Worm (Caenorhabditis elegans) whole organism, young adult: ENCODE measurements around the gene cpg-4.

Experiments used
- B0019.2 ChIP-seq: fragments of 200-800 bp; sonication (Bioruptor generic); conservative IDR thresholded peaks from 2 replicates; pipeline ENCODE4 v1.3.6; 2022; ENCODE audit warnings: missing genetic modification reagents, missing genetic modification characterization, missing compliant biosample characterization
- C17E4.6 ChIP-seq: fragments of 200-800 bp; sonication (Bioruptor generic); IDR thresholded peaks from 2 replicates; pipeline ENCODE4 v1.3.6; 2022; ENCODE audit warnings: missing genetic modification reagents, missing genetic modification characterization, missing compliant biosample characterization
- F23B12.7 ChIP-seq: sonication (generic microtip); optimal IDR thresholded peaks from 2 replicates; lab custom pipeline; 2017; ENCODE audit warnings: missing genetic modification characterization, mild to moderate bottlenecking, missing compliant biosample characterization, antibody characterized with exemption, moderate library complexity; ENCODE audit not compliant: insufficient read depth
- F57C9.4 ChIP-seq: sonication (generic microtip); optimal IDR thresholded peaks from 2 replicates; lab custom pipeline; 2017; ENCODE audit warnings: mild to moderate bottlenecking, missing genetic modification characterization, missing compliant biosample characterization
- K11D2.4 ChIP-seq: fragments of 200-800 bp; sonication (Bioruptor generic); IDR thresholded peaks from 2 replicates; pipeline ENCODE4 v1.3.6; 2022; ENCODE audit warnings: missing genetic modification reagents, missing genetic modification characterization, missing compliant biosample characterization
- T26A5.8 ChIP-seq: sonication (generic microtip); optimal IDR thresholded peaks from 2 replicates; lab custom pipeline; 2016; ENCODE audit warnings: missing genetic modification characterization, missing compliant biosample characterization
- Y53G8AR.9 ChIP-seq: fragments of 200-800 bp; sonication (Bioruptor generic); conservative IDR thresholded peaks from 2 replicates; pipeline ENCODE4 v1.3.6; 2022; ENCODE audit warnings: missing genetic modification reagents, missing genetic modification characterization, missing compliant biosample characterization
- ZK185.1 ChIP-seq: sonication (generic microtip); optimal IDR thresholded peaks from 2 replicates; lab custom pipeline; 2016; ENCODE audit warnings: mild to moderate bottlenecking, missing genetic modification characterization, missing compliant biosample characterization; ENCODE audit not compliant: poor library complexity, severe bottlenecking
- akir-1 ChIP-seq: fragments of 200-800 bp; sonication (Bioruptor generic); optimal IDR thresholded peaks from 2 replicates; lab custom pipeline; 2018; ENCODE audit warnings: mild to moderate bottlenecking, missing genetic modification characterization, moderate library complexity, missing compliant biosample characterization
- ama-1 ChIP-seq, 3 experiments: fragments of 150-350 bp in 1 of 3; sonication (generic microtip) in 2 of 3; optimal IDR thresholded peaks; 2 replicates each; lab custom pipeline; 2014 to 2018; ENCODE audit warnings: missing biosample characterization in 2 of 3, missing genetic modification characterization in 2 of 3, missing genetic modification reagents in 2 of 3
- aptf-2 ChIP-seq: fragments of 200-800 bp; sonication (Bioruptor generic); conservative IDR thresholded peaks from 2 replicates; pipeline ENCODE4 v1.3.6; 2022; ENCODE audit warnings: missing genetic modification reagents, missing genetic modification characterization, missing compliant biosample characterization
- attf-5 ChIP-seq: fragments of 200-800 bp; sonication (Bioruptor generic); optimal IDR thresholded peaks from 2 replicates; lab custom pipeline; 2018; ENCODE audit warnings: mild to moderate bottlenecking, missing genetic modification characterization, missing compliant biosample characterization
- bed-1 ChIP-seq: fragments of 200-800 bp; sonication (Bioruptor generic); IDR thresholded peaks from 2 replicates; pipeline ENCODE4 v1.3.6; 2022; ENCODE audit warnings: missing genetic modification reagents, missing genetic modification characterization, missing compliant biosample characterization
- ceh-100 ChIP-seq: fragments of 200-800 bp; sonication (Bioruptor generic); IDR thresholded peaks from 2 replicates; pipeline ENCODE4 v1.3.6; 2022; ENCODE audit warnings: missing genetic modification reagents, missing genetic modification characterization, missing compliant biosample characterization
- ceh-27 ChIP-seq: fragments of 200-800 bp; sonication (Bioruptor generic); optimal IDR thresholded peaks from 2 replicates; lab custom pipeline; 2018; ENCODE audit warnings: mild to moderate bottlenecking, missing genetic modification characterization, moderate library complexity, missing compliant biosample characterization
- chd-7 ChIP-seq: sonication (generic microtip); optimal IDR thresholded peaks from 2 replicates; lab custom pipeline; 2016; ENCODE audit warnings: mild to moderate bottlenecking, missing genetic modification characterization, moderate library complexity, missing compliant biosample characterization
- die-1 ChIP-seq: sonication (generic microtip); optimal IDR thresholded peaks from 2 replicates; lab custom pipeline; 2016; ENCODE audit warnings: missing genotype, mild to moderate bottlenecking, missing genetic modification characterization, missing compliant biosample characterization
- dox-1 ChIP-seq: fragments of 200-800 bp; sonication (Bioruptor generic); IDR thresholded peaks from 2 replicates; pipeline ENCODE4 v1.3.6; 2022; ENCODE audit warnings: missing genetic modification reagents, missing genetic modification characterization, missing compliant biosample characterization
- efl-1 ChIP-seq: fragments of 150-350 bp; optimal IDR thresholded peaks from 2 replicates; lab custom pipeline; 2014; ENCODE audit warnings: missing biosample characterization, missing genetic modification reagents, missing genetic modification characterization
- egl-18 ChIP-seq: fragments of 200-800 bp; sonication (Bioruptor generic); IDR thresholded peaks from 2 replicates; pipeline ENCODE4 v1.3.6; 2022; ENCODE audit warnings: missing genetic modification reagents, missing genetic modification characterization, missing compliant biosample characterization
- egl-44 ChIP-seq: fragments of 200-800 bp; sonication (Bioruptor generic); IDR thresholded peaks from 2 replicates; pipeline ENCODE4 v1.3.6; 2022; ENCODE audit warnings: missing genetic modification reagents, missing genetic modification characterization, missing compliant biosample characterization
- ekl-4 ChIP-seq: fragments of 200-800 bp; sonication (Bioruptor generic); IDR thresholded peaks from 2 replicates; pipeline ENCODE4 v1.3.6; 2022; ENCODE audit warnings: missing genetic modification reagents, missing genetic modification characterization, missing compliant biosample characterization
- fkh-3 ChIP-seq: sonication (generic microtip); optimal IDR thresholded peaks from 2 replicates; lab custom pipeline; 2016; ENCODE audit warnings: mild to moderate bottlenecking, missing genetic modification characterization, missing compliant biosample characterization
- gei-17 ChIP-seq: fragments of 200-800 bp; sonication (Bioruptor generic); optimal IDR thresholded peaks from 2 replicates; lab custom pipeline; 2018; ENCODE audit warnings: mild to moderate bottlenecking, missing genetic modification characterization, missing compliant biosample characterization
- him-1 ChIP-seq: sonication (generic microtip); optimal IDR thresholded peaks from 2 replicates; lab custom pipeline; 2016; ENCODE audit warnings: missing genotype, missing genetic modification reagents, missing genetic modification characterization, missing compliant biosample characterization
- hlh-12 ChIP-seq: sonication (generic microtip); optimal IDR thresholded peaks from 2 replicates; lab custom pipeline; 2016; ENCODE audit warnings: missing genetic modification characterization, missing compliant biosample characterization
- lag-1 ChIP-seq: fragments of 200-800 bp; sonication (Bioruptor generic); IDR thresholded peaks from 2 replicates; pipeline ENCODE4 v1.3.6; 2022; ENCODE audit warnings: missing genetic modification reagents, missing genetic modification characterization, missing compliant biosample characterization
- let-526 ChIP-seq: fragments of 200-800 bp; sonication (Bioruptor generic); IDR thresholded peaks from 2 replicates; pipeline ENCODE4 v1.3.6; 2022; ENCODE audit warnings: missing genetic modification reagents, missing genetic modification characterization, missing compliant biosample characterization
- let-607 ChIP-seq, 2 experiments: fragments of 200-800 bp in 1 of 2; sonication (Bioruptor generic) in 1 of 2; sonication (generic microtip) in 1 of 2; optimal IDR thresholded peaks; 2 replicates each; lab custom pipeline; 2016 to 2018; ENCODE audit warnings: mild to moderate bottlenecking in 2 of 2, missing compliant biosample characterization in 2 of 2, missing genetic modification characterization in 2 of 2, moderate library complexity in 2 of 2, missing genotype in 1 of 2
- lin-26 ChIP-seq: fragments of 200-800 bp; sonication (Bioruptor generic); IDR thresholded peaks from 2 replicates; pipeline ENCODE4 v1.3.6; 2022; ENCODE audit warnings: missing genetic modification reagents, missing genetic modification characterization, missing compliant biosample characterization
- lsl-1 ChIP-seq: fragments of 200-800 bp; sonication (Bioruptor generic); optimal IDR thresholded peaks from 2 replicates; lab custom pipeline; 2018; ENCODE audit warnings: mild to moderate bottlenecking, missing genetic modification characterization, moderate library complexity, missing compliant biosample characterization
- madf-10 ChIP-seq: sonication (generic microtip); optimal IDR thresholded peaks from 2 replicates; lab custom pipeline; 2016; ENCODE audit warnings: mild to moderate bottlenecking, missing genetic modification characterization, missing compliant biosample characterization
- madf-3 ChIP-seq: fragments of 200-800 bp; sonication (Bioruptor generic); IDR thresholded peaks from 2 replicates; pipeline ENCODE4 v1.3.6; 2022; ENCODE audit warnings: missing genetic modification reagents, missing genetic modification characterization, missing compliant biosample characterization
- madf-6 ChIP-seq: fragments of 200-800 bp; sonication (Bioruptor generic); IDR thresholded peaks from 2 replicates; pipeline ENCODE4 v1.3.6; 2022; ENCODE audit warnings: missing genetic modification reagents, missing genetic modification characterization, missing compliant biosample characterization
- mes-4 ChIP-seq: sonication (generic microtip); optimal IDR thresholded peaks from 2 replicates; lab custom pipeline; 2016; ENCODE audit warnings: missing genotype, missing genetic modification characterization, missing compliant biosample characterization
- nfya-1 ChIP-seq: sonication (generic microtip); optimal IDR thresholded peaks from 2 replicates; lab custom pipeline; 2017; ENCODE audit warnings: antibody characterized with exemption, missing compliant biosample characterization, missing genetic modification characterization, borderline replicate concordance; ENCODE audit not compliant: insufficient read depth
- nfyb-1 ChIP-seq: fragments of 200-800 bp; sonication (Bioruptor generic); IDR thresholded peaks from 2 replicates; pipeline ENCODE4 v1.3.6; 2022; ENCODE audit warnings: missing genetic modification reagents, missing genetic modification characterization, missing compliant biosample characterization
- nhr-179 ChIP-seq: sonication (generic microtip); optimal IDR thresholded peaks from 2 replicates; lab custom pipeline; 2016; ENCODE audit warnings: mild to moderate bottlenecking, missing genetic modification characterization, missing compliant biosample characterization
- rcor-1 ChIP-seq: fragments of 200-800 bp; sonication (Bioruptor generic); IDR thresholded peaks from 2 replicates; pipeline ENCODE4 v1.3.6; 2022; ENCODE audit warnings: missing genetic modification reagents, missing genetic modification characterization, missing compliant biosample characterization
- rec-8 ChIP-seq, 2 experiments: sonication (generic microtip); optimal IDR thresholded peaks; 2 replicates each; lab custom pipeline; 2016; ENCODE audit warnings: mild to moderate bottlenecking in 2 of 2, missing genetic modification characterization in 2 of 2, missing genetic modification reagents in 2 of 2, missing genotype in 2 of 2, missing biosample characterization in 1 of 2, missing compliant biosample characterization in 1 of 2, moderate library complexity in 1 of 2
- repo-1 ChIP-seq: sonication (generic microtip); optimal IDR thresholded peaks from 2 replicates; lab custom pipeline; 2017; ENCODE audit warnings: mild to moderate bottlenecking, missing genetic modification characterization, missing compliant biosample characterization
- sdz-38 ChIP-seq: sonication (generic microtip); optimal IDR thresholded peaks from 2 replicates; lab custom pipeline; 2016; ENCODE audit warnings: missing genotype, missing genetic modification characterization, missing compliant biosample characterization
- somi-1 ChIP-seq: fragments of 200-800 bp; sonication (Bioruptor generic); optimal IDR thresholded peaks from 2 replicates; lab custom pipeline; 2018; ENCODE audit warnings: mild to moderate bottlenecking, missing genetic modification characterization, missing compliant biosample characterization
- unc-62 ChIP-seq: fragments of 150-350 bp; optimal IDR thresholded peaks from 2 replicates; lab custom pipeline; 2014; ENCODE audit warnings: missing biosample characterization, missing genetic modification reagents, missing genetic modification characterization
- xnd-1 ChIP-seq: sonication (generic microtip); optimal IDR thresholded peaks from 2 replicates; lab custom pipeline; 2016; ENCODE audit warnings: missing genotype, missing genetic modification reagents, missing genetic modification characterization, missing compliant biosample characterization
- ztf-18 ChIP-seq: sonication (generic microtip); optimal IDR thresholded peaks from 2 replicates; lab custom pipeline; 2016; ENCODE audit warnings: missing genotype, mild to moderate bottlenecking, missing genetic modification characterization, missing compliant biosample characterization
- ztf-28 ChIP-seq: fragments of 200-800 bp; sonication (Bioruptor generic); IDR thresholded peaks from 2 replicates; pipeline ENCODE4 v1.3.6; 2022; ENCODE audit warnings: missing genetic modification reagents, missing genetic modification characterization, missing compliant biosample characterization
- ztf-3 ChIP-seq: fragments of 200-800 bp; sonication (Bioruptor generic); optimal IDR thresholded peaks from 2 replicates; lab custom pipeline; 2018; ENCODE audit warnings: mild to moderate bottlenecking, missing genetic modification characterization, missing compliant biosample characterization

The cpg-4 gene

ce11 chrV:6018944-6019450, 22.8 kb downstream of the cpg-4 start, which contains the start of gene picc-1 (continued):
- TF ChIP-seq mes-4 (no peak), efl-1 (GFP tag; lab: Kevin White, UChicago) (no peak), unc-62 (GFP tag; lab: Kevin White, UChicago) (no peak), sdz-38 (no peak), ztf-3 (GFP tag; lab: Kevin White, UChicago) (no peak), K11D2.4 (GFP tag; lab: Robert Waterston, UW) (no peak), dox-1 (0 out of 2 replicates have a peak, but pooled peaks have one; percentile 18), lsl-1 (GFP tag; lab: Kevin White, UChicago) (no peak), rcor-1 (0 out of 2 replicates have a peak, but pooled peaks have one; percentile 22), F57C9.4 (tag; lab: Kevin White, UChicago) (no peak), repo-1 (tag; lab: Kevin White, UChicago) (no peak), ekl-4 (0 out of 2 replicates have a peak, but pooled peaks have one; percentile 7), ZK185.1 (peak; percentile 61), xnd-1 (tag; lab: Kevin White, UChicago) (peak; percentile 6), akir-1 (GFP tag; lab: Kevin White, UChicago) (no peak), lin-26 (no peak), ztf-28 (no peak), T26A5.8 (tag; lab: Kevin White, UChicago) (no peak), nhr-179 (tag; lab: Kevin White, UChicago) (no peak), aptf-2 (GFP tag; lab: Robert Waterston, UW) (no peak), chd-7 (tag; lab: Kevin White, UChicago) (peak; percentile 50), let-526 (GFP tag; lab: Robert Waterston, UW) (no peak), F23B12.7 (tag; lab: Kevin White, UChicago) (no peak), ztf-18 (no peak), rec-8 (tag; optimal IDR thresholded peaks at IDR 0.05; lab: Kevin White, UChicago) (no peak), madf-6 (peak; percentile 61), hlh-12 (tag; lab: Kevin White, UChicago) (no peak), madf-10 (tag; lab: Kevin White, UChicago) (no peak), gei-17 (GFP tag; lab: Kevin White, UChicago) (no peak), nfyb-1 (GFP tag; lab: Robert Waterston, UW) (no peak), let-607 (tag; optimal IDR thresholded peaks at IDR 0.05; lab: Kevin White, UChicago) (peak in 1 of 2 experiments; percentile 5), ama-1 (optimal IDR thresholded peaks at IDR 0.05; lab: Kevin White, UChicago) (no peak), ama-1 (GFP tag; optimal IDR thresholded peaks at IDR 0.05; lab: Kevin White, UChicago) (no peak), Y53G8AR.9 (GFP tag; lab: Robert Waterston, UW) (0 out of 2 replicates have a peak, but pooled peaks have one; percentile 22), ceh-100 (GFP tag; lab: Robert Waterston, UW) (no peak), C17E4.6 (no peak), madf-3 (GFP tag; lab: Robert Waterston, UW) (no peak), die-1 (no peak), ceh-27 (no peak), him-1 (no peak), fkh-3 (tag; lab: Kevin White, UChicago) (no peak), nfya-1 (no peak), somi-1 (no peak), attf-5 (GFP tag; lab: Kevin White, UChicago) (no peak), lag-1 (no peak), egl-44 (GFP tag; lab: Robert Waterston, UW) (no peak), bed-1 (no peak), B0019.2 (GFP tag; lab: Robert Waterston, UW) (no peak), egl-18 (no peak)
